Fruit fly (Drosophila melanogaster) whole organism, embryonic: ENCODE data around the gene baf.
A peak's percentile ranks its signal among the peaks of the same experiment; 100 is the strongest.

Experiments used
- Atf6 ChIP-seq: fragments of 200-800 bp; sonication (Bioruptor generic); IDR thresholded peaks from 2 replicates; pipeline ENCODE4 v1.3.6; 2022; ENCODE audit warnings: missing biosample characterization, missing genetic modification characterization
- CG10267 ChIP-seq: fragments of 200-800 bp; sonication (Bioruptor generic); optimal IDR thresholded peaks from 2 replicates; lab custom pipeline; 2018; ENCODE audit warnings: missing biosample characterization, mild to moderate bottlenecking, missing genetic modification characterization, moderate library complexity
- CG10274 ChIP-seq: fragments of 200-800 bp; sonication (Bioruptor generic); optimal IDR thresholded peaks from 3 replicates; lab custom pipeline; 2017; ENCODE audit warnings: missing biosample characterization, mild to moderate bottlenecking, missing genetic modification characterization
- CG10654 ChIP-seq: fragments of 200-800 bp; sonication (Bioruptor generic); optimal IDR thresholded peaks from 2 replicates; lab custom pipeline; 2016; ENCODE audit warnings: missing biosample characterization, missing genetic modification characterization
- CG11093 ChIP-seq: fragments of 200-800 bp; sonication (Bioruptor generic); IDR thresholded peaks from 3 replicates; pipeline ENCODE4 v1.3.6; 2022; ENCODE audit warnings: missing biosample characterization, missing genetic modification characterization
- CG11696 ChIP-seq: fragments of 200-800 bp; sonication (Bioruptor generic); IDR thresholded peaks from 2 replicates; pipeline ENCODE4 v1.3.6; 2022; ENCODE audit warnings: missing biosample characterization, missing genetic modification characterization
- CG14050 ChIP-seq: fragments of 200-800 bp; sonication (Bioruptor generic); IDR thresholded peaks from 3 replicates; pipeline ENCODE4 v1.3.6; 2022; ENCODE audit warnings: missing biosample characterization, missing genetic modification characterization
- CG15601 ChIP-seq: fragments of 200-800 bp; sonication (Bioruptor generic); optimal IDR thresholded peaks from 3 replicates; lab custom pipeline; 2019; ENCODE audit warnings: missing biosample characterization, mild to moderate bottlenecking, missing genetic modification characterization, moderate library complexity
- CG1602 ChIP-seq: fragments of 200-800 bp; sonication (Bioruptor generic); optimal IDR thresholded peaks from 3 replicates; lab custom pipeline; 2016; ENCODE audit warnings: missing biosample characterization, missing genetic modification characterization
- CG17612 ChIP-seq: fragments of 200-800 bp; sonication (Bioruptor generic); IDR thresholded peaks from 2 replicates; pipeline ENCODE4 v1.3.6; 2022; ENCODE audit warnings: missing biosample characterization, missing genetic modification characterization
- CG2202 ChIP-seq: fragments of 200-800 bp; sonication (Bioruptor generic); optimal IDR thresholded peaks from 2 replicates; lab custom pipeline; 2018; ENCODE audit warnings: missing biosample characterization, mild to moderate bottlenecking, missing genetic modification characterization
- CG30403 ChIP-seq: fragments of 200-800 bp; sonication (Bioruptor generic); optimal IDR thresholded peaks from 3 replicates; lab custom pipeline; 2016; ENCODE audit warnings: missing biosample characterization, missing genetic modification characterization
- CG32767 ChIP-seq: fragments of 200-800 bp; sonication (Bioruptor generic); IDR thresholded peaks from 2 replicates; pipeline ENCODE4 v1.3.6; 2022; ENCODE audit warnings: missing biosample characterization, missing genetic modification characterization
- CG33557 ChIP-seq: fragments of 200-800 bp; sonication (Bioruptor generic); optimal IDR thresholded peaks from 2 replicates; lab custom pipeline; 2019; ENCODE audit warnings: missing biosample characterization, mild to moderate bottlenecking, missing genetic modification characterization, moderate library complexity
- CG42726 ChIP-seq: fragments of 200-800 bp; sonication (Bioruptor generic); IDR thresholded peaks from 2 replicates; pipeline ENCODE4 v1.3.6; 2022; ENCODE audit warnings: missing biosample characterization, missing genetic modification characterization; ENCODE audit not compliant: partially characterized antibody
- CG4730 ChIP-seq: fragments of 200-800 bp; sonication (Bioruptor generic); IDR thresholded peaks from 2 replicates; pipeline ENCODE4 v1.3.6; 2022; ENCODE audit warnings: missing biosample characterization, missing genetic modification characterization
- CG6175 ChIP-seq: fragments of 200-800 bp; sonication (Bioruptor generic); IDR thresholded peaks from 3 replicates; pipeline ENCODE4 v1.3.6; 2022; ENCODE audit warnings: missing biosample characterization, missing genetic modification characterization
- CG6683 ChIP-seq: fragments of 200-800 bp; sonication (Bioruptor generic); optimal IDR thresholded peaks from 2 replicates; lab custom pipeline; 2017; ENCODE audit warnings: missing biosample characterization, mild to moderate bottlenecking, missing genetic modification characterization, missing genetic modification reagents
- CG6765 ChIP-seq: fragments of 200-800 bp; sonication (Bioruptor generic); optimal IDR thresholded peaks from 3 replicates; lab custom pipeline; 2017; ENCODE audit warnings: missing biosample characterization, mild to moderate bottlenecking, missing genetic modification characterization
- CG7987 ChIP-seq: fragments of 200-800 bp; sonication (Bioruptor generic); optimal IDR thresholded peaks from 2 replicates; lab custom pipeline; 2018; ENCODE audit warnings: missing biosample characterization, mild to moderate bottlenecking, missing genetic modification characterization, moderate library complexity
- CG8290 ChIP-seq, 3 experiments: fragments of 200-800 bp; sonication (Bioruptor generic); optimal IDR thresholded peaks; 2 replicates each; lab custom pipeline; 2016 to 2019; ENCODE audit warnings: missing biosample characterization in 3 of 3, missing genetic modification characterization in 3 of 3, mild to moderate bottlenecking in 2 of 3, moderate library complexity in 1 of 3
- CG8388 ChIP-seq: fragments of 200-800 bp; sonication (Bioruptor generic); optimal IDR thresholded peaks from 2 replicates; lab custom pipeline; 2019; ENCODE audit warnings: missing biosample characterization, mild to moderate bottlenecking, missing genetic modification characterization, moderate library complexity
- CG8944 ChIP-seq: fragments of 200-800 bp; sonication (Bioruptor generic); optimal IDR thresholded peaks from 3 replicates; lab custom pipeline; 2016; ENCODE audit warnings: missing biosample characterization, missing genetic modification characterization
- D19A ChIP-seq: fragments of 200-800 bp; optimal IDR thresholded peaks from 3 replicates; lab custom pipeline; 2019; ENCODE audit warnings: missing biosample characterization, mild to moderate bottlenecking, missing genetic modification characterization, moderate library complexity
- Fer2 ChIP-seq: fragments of 200-800 bp; sonication (Bioruptor generic); optimal IDR thresholded peaks from 2 replicates; lab custom pipeline; 2018; ENCODE audit warnings: missing biosample characterization, mild to moderate bottlenecking, missing genetic modification characterization, moderate library complexity
- GATAe ChIP-seq: fragments of 200-800 bp; sonication (Bioruptor generic); conservative IDR thresholded peaks from 2 replicates; pipeline ENCODE4 v1.3.6; 2022; ENCODE audit warnings: missing biosample characterization, missing genetic modification characterization
- Lhr ChIP-seq: fragments of 200-800 bp; sonication (Bioruptor generic); optimal IDR thresholded peaks from 3 replicates; lab custom pipeline; 2017; ENCODE audit warnings: mild to moderate bottlenecking, missing biosample characterization, missing genetic modification reagents, missing genetic modification characterization
- Lpt ChIP-seq: fragments of >200 bp; optimal IDR thresholded peaks from 2 replicates; lab custom pipeline; 2018; ENCODE audit warnings: missing biosample characterization, missing genetic modification characterization
- Mes4 ChIP-seq: fragments of 200-800 bp; sonication (Bioruptor generic); optimal IDR thresholded peaks from 2 replicates; lab custom pipeline; 2016; ENCODE audit warnings: missing biosample characterization, missing genetic modification characterization
- NC2α ChIP-seq: fragments of 200-800 bp; sonication (Bioruptor generic); optimal IDR thresholded peaks from 2 replicates; lab custom pipeline; 2016; ENCODE audit warnings: missing biosample characterization, missing genetic modification characterization
- Nf-YB ChIP-seq: fragments of 200-800 bp; sonication (Bioruptor generic); optimal IDR thresholded peaks from 3 replicates; lab custom pipeline; 2019; ENCODE audit warnings: missing biosample characterization, mild to moderate bottlenecking, missing genetic modification characterization, moderate library complexity
- Oaz ChIP-seq: fragments of 200-800 bp; sonication (Bioruptor generic); IDR thresholded peaks from 2 replicates; pipeline ENCODE4 v1.3.6; 2022; ENCODE audit warnings: missing biosample characterization, missing genetic modification characterization
- Rfx ChIP-seq: fragments of 200-800 bp; sonication (Bioruptor generic); IDR thresholded peaks from 2 replicates; pipeline ENCODE4 v1.3.6; 2022; ENCODE audit warnings: missing biosample characterization, missing genetic modification characterization
- Tbp ChIP-seq: fragments of >200 bp; optimal IDR thresholded peaks from 2 replicates; lab custom pipeline; 2018; ENCODE audit warnings: missing biosample characterization, missing genetic modification characterization
- ash1 ChIP-seq: fragments of 200-800 bp; sonication (Bioruptor generic); optimal IDR thresholded peaks from 2 replicates; lab custom pipeline; 2018; ENCODE audit warnings: missing biosample characterization, mild to moderate bottlenecking, missing genetic modification characterization
- cad ChIP-seq: fragments of >200 bp; optimal IDR thresholded peaks from 2 replicates; lab custom pipeline; 2017; ENCODE audit warnings: missing biosample characterization, missing genetic modification characterization
- dati ChIP-seq: fragments of 200-800 bp; sonication (Bioruptor generic); IDR thresholded peaks from 2 replicates; pipeline ENCODE4 v1.3.6; 2022; ENCODE audit warnings: missing biosample characterization, missing genetic modification characterization
- ems ChIP-seq: fragments of 200-800 bp; sonication (Bioruptor generic); optimal IDR thresholded peaks from 3 replicates; lab custom pipeline; 2016; ENCODE audit warnings: missing biosample characterization, missing genetic modification characterization
- fru ChIP-seq: fragments of >200 bp; optimal IDR thresholded peaks from 2 replicates; lab custom pipeline; 2017
- ftz-f1 ChIP-seq: fragments of 200-800 bp; sonication (Bioruptor generic); optimal IDR thresholded peaks from 2 replicates; lab custom pipeline; 2016; ENCODE audit warnings: missing biosample characterization, missing genetic modification characterization
- hbn ChIP-seq: fragments of 200-800 bp; sonication (Bioruptor generic); IDR thresholded peaks from 2 replicates; pipeline ENCODE4 v1.3.6; 2022; ENCODE audit warnings: missing biosample characterization, missing genetic modification characterization; ENCODE audit not compliant: partially characterized antibody
- oc ChIP-seq: fragments of 200-800 bp; sonication (Bioruptor generic); optimal IDR thresholded peaks from 2 replicates; lab custom pipeline; 2018; ENCODE audit warnings: missing biosample characterization, mild to moderate bottlenecking, missing genetic modification characterization, moderate library complexity
- otp ChIP-seq: fragments of 200-800 bp; sonication (Bioruptor generic); IDR thresholded peaks from 3 replicates; pipeline ENCODE4, ENCODE4 v1.3.6; 2022; ENCODE audit warnings: missing biosample characterization, missing genetic modification characterization
- pros ChIP-seq: fragments of 200-800 bp; sonication (Bioruptor generic); optimal IDR thresholded peaks from 3 replicates; lab custom pipeline; 2019; ENCODE audit warnings: missing biosample characterization, mild to moderate bottlenecking, missing genetic modification characterization, moderate library complexity
- sisA ChIP-seq: fragments of 200-800 bp; sonication (Bioruptor generic); IDR thresholded peaks from 2 replicates; pipeline ENCODE4 v1.3.6; 2022; ENCODE audit warnings: missing biosample characterization, missing genetic modification characterization
- slbo ChIP-seq: fragments of 200-800 bp; sonication (Bioruptor generic); IDR thresholded peaks from 2 replicates; pipeline ENCODE4 v1.3.6; 2022; ENCODE audit warnings: missing biosample characterization, missing genetic modification characterization
- slp2 ChIP-seq: fragments of 200-800 bp; sonication (Bioruptor generic); optimal IDR thresholded peaks from 2 replicates; lab custom pipeline; 2016; ENCODE audit warnings: missing biosample characterization, missing genetic modification characterization
- sob ChIP-seq: fragments of 200-800 bp; sonication (Bioruptor generic); IDR thresholded peaks from 2 replicates; pipeline ENCODE4 v1.3.6; 2022; ENCODE audit warnings: missing biosample characterization, missing genetic modification characterization
- tio ChIP-seq: fragments of 200-800 bp; sonication (Bioruptor generic); optimal IDR thresholded peaks from 2 replicates; lab custom pipeline; 2017; ENCODE audit warnings: missing biosample characterization, missing genetic modification characterization, inconsistent platforms
- yki ChIP-seq: fragments of >200 bp; optimal IDR thresholded peaks from 3 replicates; lab custom pipeline; 2018

The baf gene

dm6 chr2L:7984059-7984800, 45.0 kb upstream of the baf start, which contains the start of gene Snoo (continued):
- TF ChIP-seq CG7987 (GFP tag; lab: Kevin White, UChicago), result peak; percentile 29
- TF ChIP-seq otp (GFP tag; lab: Robert Waterston, UW), result no peak
- no peak for TF ChIP-seq Mes4 (GFP tag; lab: Kevin White, UChicago)
- TF ChIP-seq CG2202 (tag; lab: Kevin White, UChicago), result no peak
- no peak for TF ChIP-seq CG8290 (GFP tag; optimal IDR thresholded peaks at IDR 0.05; lab: Kevin White, UChicago)
- TF ChIP-seq CG8290 (tag; optimal IDR thresholded peaks at IDR 0.05; lab: Kevin White, UChicago), result peak in 1 of 2 experiments; percentile 76
- no peak; the same call in 2 of the 3 replicates for TF ChIP-seq CG14050
- TF ChIP-seq yki (lab: Kevin White, UChicago), result no peak
- TF ChIP-seq Oaz (GFP tag; lab: Robert Waterston, UW), result no peak
- no peak for TF ChIP-seq dati (GFP tag; lab: Robert Waterston, UW)
- peak; percentile 30; the same call in 1 of the 2 replicates for TF ChIP-seq CG42726
- peak; percentile 12 for TF ChIP-seq CG10267 (tag; lab: Kevin White, UChicago)
- TF ChIP-seq Rfx, result peak; percentile 38; the same call in 1 of the 2 replicates
- TF ChIP-seq Nf-YB, result no peak
- no peak for TF ChIP-seq GATAe (GFP tag; lab: Robert Waterston, UW)
- no peak for TF ChIP-seq CG10654 (GFP tag; lab: Kevin White, UChicago)
- peak; percentile 29 for TF ChIP-seq ftz-f1 (GFP tag; lab: Kevin White, UChicago)
- no peak for TF ChIP-seq CG11696 (GFP tag; lab: Robert Waterston, UW)
- TF ChIP-seq CG6765 (GFP tag; lab: Kevin White, UChicago), result no peak
- no peak for TF ChIP-seq CG8944 (GFP tag; lab: Kevin White, UChicago)
- TF ChIP-seq tio, result no peak
- no peak for TF ChIP-seq cad (GFP tag; lab: Kevin White, UChicago)
- no peak for TF ChIP-seq fru (lab: Kevin White, UChicago)
- no peak for TF ChIP-seq pros (GFP tag; lab: Kevin White, UChicago)
- no peak for TF ChIP-seq ems (GFP tag; lab: Kevin White, UChicago)
- TF ChIP-seq slbo (GFP tag; lab: Robert Waterston, UW), result peak; percentile 36
- no peak for TF ChIP-seq ash1 (GFP tag; lab: Kevin White, UChicago)
- no peak for TF ChIP-seq sisA
- TF ChIP-seq sob (GFP tag; lab: Robert Waterston, UW), result peak; percentile 11; the same call in 1 of the 2 replicates
- no peak for TF ChIP-seq Lpt (GFP tag; lab: Kevin White, UChicago)
- TF ChIP-seq CG10274 (GFP tag; lab: Kevin White, UChicago), result no peak
- no peak for TF ChIP-seq oc (tag; lab: Kevin White, UChicago)
- TF ChIP-seq CG6683 (GFP tag; lab: Kevin White, UChicago), result no peak
- no peak for TF ChIP-seq CG17612 (GFP tag; lab: Robert Waterston, UW)
- TF ChIP-seq NC2α (GFP tag; lab: Kevin White, UChicago), result no peak
- no peak for TF ChIP-seq Tbp (GFP tag; lab: Kevin White, UChicago)
- TF ChIP-seq CG6175, result no peak; the same call in 2 of the 3 replicates
- TF ChIP-seq CG32767 (GFP tag; lab: Robert Waterston, UW), result no peak
- no peak for TF ChIP-seq hbn (GFP tag; lab: Robert Waterston, UW)
- TF ChIP-seq CG33557, result no peak
- no peak for TF ChIP-seq CG15601
- TF ChIP-seq CG11093 (GFP tag; lab: Robert Waterston, UW), result no peak
- no peak for TF ChIP-seq CG8388
- TF ChIP-seq CG4730 (GFP tag; lab: Robert Waterston, UW), result no peak
- no peak for TF ChIP-seq CG1602 (GFP tag; lab: Kevin White, UChicago)
- TF ChIP-seq Lhr (GFP tag; lab: Kevin White, UChicago), result peak; percentile 57
- no peak for TF ChIP-seq Atf6 (GFP tag; lab: Robert Waterston, UW)
- no peak for TF ChIP-seq CG30403 (GFP tag; lab: Kevin White, UChicago)
- no peak for TF ChIP-seq slp2
- TF ChIP-seq D19A, result no peak
- TF ChIP-seq Fer2 (tag; lab: Kevin White, UChicago), result no peak
